Fruit fly (Drosophila melanogaster): ENCODE measurements around the gene CG3108.

DNA sequence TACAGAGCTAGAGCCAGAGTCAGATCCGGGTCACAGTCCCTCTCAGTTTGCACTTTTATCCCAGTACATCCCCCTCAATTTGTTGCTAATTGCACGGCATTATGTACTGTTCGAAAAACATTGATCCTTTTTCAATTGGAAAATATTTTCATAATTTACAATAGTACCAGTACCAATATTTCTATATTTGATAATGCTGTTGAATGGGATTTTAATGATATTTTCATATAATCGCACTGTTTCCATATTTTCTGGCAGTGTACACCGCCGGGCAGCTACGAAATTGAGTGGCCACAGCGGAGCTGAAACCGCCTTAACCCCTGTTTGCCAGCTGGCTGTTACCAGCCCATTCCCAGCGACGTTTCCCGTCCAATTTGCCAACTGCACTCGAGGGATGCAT, 19.2 kb upstream of the CG3108 start:
- TF ChIP-seq psq (optimal IDR thresholded peaks at IDR 0.05) = no peak
- TF ChIP-seq CG8478 (optimal IDR thresholded peaks at IDR 0.05) = no peak
- TF ChIP-seq pan (optimal IDR thresholded peaks at IDR 0.05) = no peak

All from whole organism.